Worm (Caenorhabditis elegans): ENCODE data around the gene tps-2.

Gene tps-2

ce11 chrII:14600852-14601313 lies at the start of gene tps-2:
TSS of gene tps-2 (plus strand) at chrII:14600902.
- TF ChIP-seq tbp1 (GFP tag; optimal IDR thresholded peaks at IDR 0.05) (no peak), F52B5.7 (tag; optimal IDR thresholded peaks at IDR 0.05) (no peak), K12H6.12 (tag; optimal IDR thresholded peaks at IDR 0.05) (no peak), ztf-22 (GFP tag; optimal IDR thresholded peaks at IDR 0.05) (no peak), ccch-3 (GFP tag; optimal IDR thresholded peaks at IDR 0.05) (no peak), egl-18 (GFP tag; IDR thresholded peaks at IDR 0.05) (no peak), nfyb-1 (GFP tag; IDR thresholded peaks at IDR 0.05) (no peak), xnd-1 (tag; optimal IDR thresholded peaks at IDR 0.05) (no peak), let-607 (tag; optimal IDR thresholded peaks at IDR 0.05) (peak in 1 of 2 experiments; percentile 6), ama-1 (optimal IDR thresholded peaks at IDR 0.05) (peak; percentile 84), ama-1 (GFP tag; optimal IDR thresholded peaks at IDR 0.05) (no peak), dox-1 (GFP tag; IDR thresholded peaks at IDR 0.05) (0 out of 2 replicates have a peak, but pooled peaks have one; percentile 4), Y79H2A.3 (GFP tag; conservative IDR thresholded peaks at IDR 0.05) (no peak), hlh-26 (GFP tag; conservative IDR thresholded peaks at IDR 0.05) (no peak), B0035.1 (tag; optimal IDR thresholded peaks at IDR 0.05) (no peak), F23B12.7 (tag; optimal IDR thresholded peaks at IDR 0.05; ENCODE audit: insufficient read depth) (no peak)

DNA sequence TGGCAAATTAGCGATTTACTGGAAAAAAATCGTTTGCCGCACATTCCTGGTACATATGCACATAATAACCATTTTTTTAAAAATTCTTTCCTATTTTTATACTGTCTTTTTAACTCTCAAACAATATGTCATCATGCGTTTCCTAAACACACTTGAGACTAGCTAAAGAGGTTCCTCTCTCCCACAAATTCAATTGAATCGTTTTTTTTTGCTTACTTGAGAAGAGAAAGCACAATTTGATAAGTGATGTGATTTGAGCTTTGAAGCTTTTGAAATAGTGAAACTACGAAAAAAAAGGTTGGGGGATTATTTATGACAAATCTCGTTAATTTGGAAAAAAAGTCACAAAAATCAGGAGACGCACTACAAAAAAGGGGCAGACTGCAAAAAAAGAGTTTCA lies 45.7 kb upstream of the tps-2 start:
- TF ChIP-seq sdz-38 (tag; optimal IDR thresholded peaks at IDR 0.05): no peak
- TF ChIP-seq lsl-1 (GFP tag; optimal IDR thresholded peaks at IDR 0.05): no peak
- no peak for TF ChIP-seq sptf-2 (GFP tag; optimal IDR thresholded peaks at IDR 0.05)
- no peak for TF ChIP-seq hrde-1 (tag; optimal IDR thresholded peaks at IDR 0.05; ENCODE audit: borderline replicate concordance)
- TF ChIP-seq die-1 (tag; optimal IDR thresholded peaks at IDR 0.05): no peak
- TF ChIP-seq ets-4 (GFP tag; optimal IDR thresholded peaks at IDR 0.05): no peak
- TF ChIP-seq ztf-28 (GFP tag; IDR thresholded peaks at IDR 0.05): no peak
- no peak for TF ChIP-seq F52B5.7 (tag; optimal IDR thresholded peaks at IDR 0.05)
- no peak for TF ChIP-seq nfyb-1 (GFP tag; IDR thresholded peaks at IDR 0.05)
- TF ChIP-seq dox-1 (GFP tag; IDR thresholded peaks at IDR 0.05): no peak
- TF ChIP-seq ztf-18 (tag; optimal IDR thresholded peaks at IDR 0.05): no peak
- TF ChIP-seq F37B4.10 (GFP tag; IDR thresholded peaks at IDR 0.05): no peak
- TF ChIP-seq B0261.1 (tag; optimal IDR thresholded peaks at IDR 0.05): no peak
- no peak for TF ChIP-seq ceh-27 (GFP tag; optimal IDR thresholded peaks at IDR 0.05)
- no peak for TF ChIP-seq snpc-3.4 (tag; optimal IDR thresholded peaks at IDR 0.05)

DNA sequence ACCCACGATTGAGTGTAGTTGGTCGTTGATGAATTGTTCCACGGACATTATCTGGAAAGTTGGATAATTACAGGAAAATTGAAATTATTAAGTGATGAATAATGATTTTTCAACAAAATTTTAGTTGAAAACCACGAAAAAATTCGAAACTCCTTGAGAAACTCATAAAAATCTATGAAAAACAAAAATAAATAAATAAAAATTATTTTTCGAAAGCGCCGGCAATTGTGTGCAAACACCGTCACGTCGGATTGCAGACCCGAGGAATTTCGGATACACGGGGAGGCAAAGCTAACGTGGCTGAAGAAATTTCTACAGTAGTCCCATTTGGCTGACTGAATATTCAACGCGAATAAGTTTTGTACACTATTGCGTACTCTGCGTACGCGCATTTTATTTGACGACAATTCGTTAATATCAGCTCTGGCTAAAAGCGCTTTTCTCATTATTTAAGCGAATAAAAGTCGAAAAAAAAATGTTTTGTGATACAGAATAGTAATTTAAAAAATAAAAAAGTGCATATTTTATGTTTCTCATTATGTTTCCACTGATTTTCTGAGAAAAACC lies 39.1 kb upstream of the tps-2 start, which contains the start of gene mog-4:
TSS of gene mog-4 (minus strand) at position 51 of the 567 bp plus-strand sequence.
- TF ChIP-seq nhr-80 (tag; optimal IDR thresholded peaks at IDR 0.05) (peak; percentile 80), B0035.1 (tag; optimal IDR thresholded peaks at IDR 0.05) (peak; percentile 81), somi-1 (GFP tag; optimal IDR thresholded peaks at IDR 0.05) (peak; percentile 96), bed-1 (GFP tag; IDR thresholded peaks at IDR 0.05) (peak; percentile 98), unc-130 (GFP tag; optimal IDR thresholded peaks at IDR 0.05) (peak; percentile 97), hrde-1 (tag; optimal IDR thresholded peaks at IDR 0.05; ENCODE audit: borderline replicate concordance) (peak; percentile 85), let-526 (GFP tag; IDR thresholded peaks at IDR 0.05) (peak; percentile 100), B0336.3 (GFP tag; IDR thresholded peaks at IDR 0.05) (peak; percentile 92), Y67H2A.10 (GFP tag; conservative IDR thresholded peaks at IDR 0.05) (peak; percentile 99), nhr-120 (GFP tag; IDR thresholded peaks at IDR 0.05) (peak; percentile 98), K12H6.12 (tag; optimal IDR thresholded peaks at IDR 0.05) (peak; percentile 97), cebp-1 (GFP tag; IDR thresholded peaks at IDR 0.05) (peak; percentile 97), cebp-1 (tag; optimal IDR thresholded peaks at IDR 0.05) (peak; percentile 94), ets-4 (GFP tag; optimal IDR thresholded peaks at IDR 0.05) (peak; percentile 10), repo-1 (tag; optimal IDR thresholded peaks at IDR 0.05) (peak; percentile 84), madf-3 (GFP tag; IDR thresholded peaks at IDR 0.05) (peak; percentile 98), zim-3 (tag; optimal IDR thresholded peaks at IDR 0.05) (peak; percentile 81), aptf-3 (GFP tag; IDR thresholded peaks at IDR 0.05) (peak; percentile 95), pbrm-1 (GFP tag; IDR thresholded peaks at IDR 0.05) (peak; percentile 99), egl-44 (GFP tag; IDR thresholded peaks at IDR 0.05) (peak; percentile 97), attf-6 (GFP tag; IDR thresholded peaks at IDR 0.05) (peak; percentile 92), efl-1 (GFP tag; optimal IDR thresholded peaks at IDR 0.05) (peak; percentile 65)
